Fruit fly (Drosophila melanogaster): ENCODE data around the gene Cdc6.

Gene Cdc6

DNA sequence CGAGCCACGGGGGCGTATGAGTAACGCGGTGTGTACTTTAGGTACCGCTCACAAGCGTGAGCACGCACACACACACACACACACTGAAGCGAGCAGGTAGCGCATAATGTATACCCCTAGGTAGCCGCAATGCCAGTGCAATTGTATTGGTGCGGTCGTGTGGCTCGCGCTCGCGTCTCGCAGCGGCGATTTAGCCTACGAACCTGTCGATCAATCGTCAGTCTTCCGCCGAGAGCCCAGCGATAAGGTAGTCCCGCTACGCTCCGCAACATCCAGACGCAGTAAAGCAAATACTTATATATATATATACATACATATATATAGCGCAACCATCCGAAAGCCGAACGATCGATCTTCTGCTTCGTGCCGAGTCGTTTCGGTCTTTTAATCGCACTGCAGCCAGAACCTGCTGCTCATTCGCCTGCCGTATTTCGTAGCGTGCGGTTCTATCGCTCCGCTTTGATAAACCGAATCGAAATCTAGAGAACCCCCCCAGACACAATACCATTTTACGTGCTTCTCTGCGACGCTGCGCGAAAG lies 41.7 kb upstream of the Cdc6 start, which contains the start of gene hry:
Gene hry (plus strand): TSS at position 215 of the 540 bp plus-strand sequence.
- TF ChIP-seq toe (GFP tag; optimal IDR thresholded peaks at IDR 0.05) (peak; percentile 67), cnc (optimal IDR thresholded peaks at IDR 0.05) (peak in 1 of 2 experiments; percentile 38), Clk (GFP tag; optimal IDR thresholded peaks at IDR 0.05) (peak; percentile 20), Mnt (GFP tag; optimal IDR thresholded peaks at IDR 0.05) (peak; percentile 64), kay (GFP tag; ENCODE audit: borderline replicate concordance) (peak; percentile 99), bab1 (GFP tag; optimal IDR thresholded peaks at IDR 0.05) (peak; percentile 94), tj (GFP tag; optimal IDR thresholded peaks at IDR 0.05) (peak; percentile 72), Crg-1 (GFP tag; optimal IDR thresholded peaks at IDR 0.05) (no peak), CG1620 (GFP tag; optimal IDR thresholded peaks at IDR 0.05) (peak; percentile 33), CG11617 (GFP tag; optimal IDR thresholded peaks at IDR 0.05) (peak; percentile 71), CG7045 (GFP tag; optimal IDR thresholded peaks at IDR 0.05) (peak; percentile 37), CG14711 (tag; optimal IDR thresholded peaks at IDR 0.05) (peak; percentile 58), cic (GFP tag; optimal IDR thresholded peaks at IDR 0.05) (peak; percentile 85), CG7101 (tag; optimal IDR thresholded peaks at IDR 0.05) (peak; percentile 67), pad (GFP tag; optimal IDR thresholded peaks at IDR 0.05) (peak; percentile 59), Hr96 (GFP tag; optimal IDR thresholded peaks at IDR 0.05) (peak; percentile 18), CG12768 (GFP tag; optimal IDR thresholded peaks at IDR 0.05) (peak; percentile 64), CG33017 (tag; optimal IDR thresholded peaks at IDR 0.05) (peak; percentile 59), ovo (GFP tag; optimal IDR thresholded peaks at IDR 0.05) (peak; percentile 9), CG5204 (GFP tag; optimal IDR thresholded peaks at IDR 0.05) (no peak)

DNA sequence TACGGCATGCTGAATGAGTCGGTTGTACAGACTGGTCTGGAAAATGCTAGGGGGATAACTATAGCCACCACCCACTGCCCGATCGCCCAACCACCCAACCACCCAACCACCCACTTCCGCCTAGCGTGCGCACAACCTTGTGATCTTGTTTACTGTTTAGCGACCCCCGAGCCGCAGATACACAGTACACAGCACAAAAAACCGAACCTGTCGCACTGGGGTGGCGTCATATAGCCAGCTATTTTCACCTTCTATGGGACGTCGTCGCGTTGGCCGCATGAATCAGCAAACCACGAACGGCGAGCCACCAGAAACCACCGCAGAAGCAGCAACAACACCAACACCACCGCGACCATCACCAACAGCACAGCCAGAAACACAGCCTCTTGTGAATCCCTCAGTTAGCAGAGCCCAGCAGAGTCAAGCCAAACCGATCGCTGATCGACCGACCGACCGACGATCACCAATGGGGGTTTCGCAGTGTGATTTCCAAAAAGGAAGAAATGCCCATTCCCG lies 41.2 kb upstream of the Cdc6 start:
- TF ChIP-seq tj (GFP tag; optimal IDR thresholded peaks at IDR 0.05): no peak
- TF ChIP-seq Hr96 (GFP tag; optimal IDR thresholded peaks at IDR 0.05): peak; percentile 31
- no peak for TF ChIP-seq CG14711 (tag; optimal IDR thresholded peaks at IDR 0.05)
- peak; percentile 63 for TF ChIP-seq CG12768 (GFP tag; optimal IDR thresholded peaks at IDR 0.05)
- no peak for TF ChIP-seq bab1 (GFP tag; optimal IDR thresholded peaks at IDR 0.05)

DNA sequence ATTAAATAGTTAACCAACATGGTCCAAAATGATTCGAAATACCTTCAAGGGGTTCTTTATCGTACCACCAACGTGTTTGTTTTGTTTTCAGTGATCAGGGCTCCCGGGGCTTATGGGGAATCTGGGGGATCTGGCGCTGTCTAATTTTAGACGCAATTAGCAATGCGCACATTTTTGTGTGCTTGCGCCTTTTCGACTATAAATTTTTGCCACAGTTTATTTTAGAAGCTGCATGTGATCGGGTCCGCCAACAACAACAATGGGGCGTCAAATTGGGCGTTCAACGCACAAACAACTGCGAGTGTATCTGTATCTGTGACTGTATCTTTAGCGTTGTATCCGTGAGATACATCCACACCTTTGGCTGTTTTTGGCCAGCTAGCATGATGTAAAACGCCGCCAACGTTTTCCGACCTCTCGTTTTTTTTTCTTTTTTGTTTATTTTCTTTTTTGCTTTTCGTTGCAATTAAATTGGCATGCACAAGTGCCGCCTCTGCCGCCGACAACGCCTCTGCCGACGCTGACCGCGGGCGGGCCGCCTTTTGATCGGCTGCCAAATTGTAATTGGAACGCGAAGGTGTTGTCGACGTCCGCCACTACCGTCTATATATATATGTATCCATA lies 39.6 kb upstream of the Cdc6 start:
- TF ChIP-seq Mnt (GFP tag; optimal IDR thresholded peaks at IDR 0.05) (peak; percentile 41), cnc (optimal IDR thresholded peaks at IDR 0.05) (no peak), Hr96 (GFP tag; optimal IDR thresholded peaks at IDR 0.05) (peak; percentile 22), cic (GFP tag; optimal IDR thresholded peaks at IDR 0.05) (no peak), CG11617 (GFP tag; optimal IDR thresholded peaks at IDR 0.05) (peak; percentile 17), CG5204 (GFP tag; optimal IDR thresholded peaks at IDR 0.05) (no peak), CG33017 (tag; optimal IDR thresholded peaks at IDR 0.05) (peak; percentile 21), pad (GFP tag; optimal IDR thresholded peaks at IDR 0.05) (no peak), toe (GFP tag; optimal IDR thresholded peaks at IDR 0.05) (peak; percentile 22), kay (GFP tag; ENCODE audit: borderline replicate concordance) (peak; percentile 24), tj (GFP tag; optimal IDR thresholded peaks at IDR 0.05) (peak; percentile 46), CG7045 (GFP tag; optimal IDR thresholded peaks at IDR 0.05) (no peak)

DNA sequence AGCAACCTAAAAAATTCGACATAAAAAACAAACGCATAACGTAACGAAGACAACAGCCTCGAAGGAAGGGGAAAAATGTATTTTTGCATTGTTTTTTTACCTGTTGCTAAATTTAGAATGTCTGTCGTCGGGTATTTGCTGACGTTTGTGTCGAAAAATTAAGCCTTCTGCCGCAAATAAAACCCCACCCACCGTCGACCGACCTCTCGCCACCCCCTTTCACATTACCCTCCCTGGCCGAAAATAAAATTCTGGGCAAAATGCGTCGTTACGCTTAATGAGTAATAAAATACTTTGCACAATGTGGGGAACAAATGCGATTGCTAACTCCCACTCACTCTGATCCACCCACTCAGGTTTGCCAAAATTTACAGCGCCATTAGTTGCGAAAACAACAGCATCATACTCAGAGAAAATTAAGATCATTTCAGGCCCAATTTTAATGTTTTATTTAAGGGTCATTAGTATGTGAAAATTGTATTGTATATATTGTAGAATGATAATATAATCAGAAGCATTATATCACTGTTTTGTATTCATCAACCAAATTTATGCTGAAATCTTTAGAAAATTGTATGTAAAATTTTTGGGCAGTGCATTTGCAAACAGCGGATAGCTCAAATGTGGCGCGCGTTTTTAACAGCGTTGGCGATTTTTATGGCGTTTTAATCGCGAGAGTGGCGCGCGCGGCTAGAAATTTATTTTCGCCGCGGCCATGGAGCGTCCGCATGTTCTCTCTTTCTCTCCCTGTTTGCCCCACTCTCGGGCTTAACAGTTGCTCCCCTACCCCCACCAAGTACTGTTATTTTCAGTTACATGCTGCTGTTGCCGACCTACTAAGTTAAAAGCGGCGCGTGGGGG lies 38.6 kb upstream of the Cdc6 start:
- peak; percentile 50 for TF ChIP-seq CG7101 (tag; optimal IDR thresholded peaks at IDR 0.05)
- peak; percentile 40 for TF ChIP-seq CG5204 (GFP tag; optimal IDR thresholded peaks at IDR 0.05)
- peak; percentile 74 for TF ChIP-seq pad (GFP tag; optimal IDR thresholded peaks at IDR 0.05)
- peak; percentile 32 for TF ChIP-seq CG14711 (tag; optimal IDR thresholded peaks at IDR 0.05)
- TF ChIP-seq Hr96 (GFP tag; optimal IDR thresholded peaks at IDR 0.05): peak; percentile 8
- TF ChIP-seq CG11617 (GFP tag; optimal IDR thresholded peaks at IDR 0.05): peak; percentile 51
- TF ChIP-seq tj (GFP tag; optimal IDR thresholded peaks at IDR 0.05): peak; percentile 43
- no peak for TF ChIP-seq CG1620 (GFP tag; optimal IDR thresholded peaks at IDR 0.05)
- peak; percentile 69 for TF ChIP-seq ovo (GFP tag; optimal IDR thresholded peaks at IDR 0.05)
- no peak for TF ChIP-seq CG12768 (GFP tag; optimal IDR thresholded peaks at IDR 0.05)
- TF ChIP-seq Mnt (GFP tag; optimal IDR thresholded peaks at IDR 0.05): no peak

DNA sequence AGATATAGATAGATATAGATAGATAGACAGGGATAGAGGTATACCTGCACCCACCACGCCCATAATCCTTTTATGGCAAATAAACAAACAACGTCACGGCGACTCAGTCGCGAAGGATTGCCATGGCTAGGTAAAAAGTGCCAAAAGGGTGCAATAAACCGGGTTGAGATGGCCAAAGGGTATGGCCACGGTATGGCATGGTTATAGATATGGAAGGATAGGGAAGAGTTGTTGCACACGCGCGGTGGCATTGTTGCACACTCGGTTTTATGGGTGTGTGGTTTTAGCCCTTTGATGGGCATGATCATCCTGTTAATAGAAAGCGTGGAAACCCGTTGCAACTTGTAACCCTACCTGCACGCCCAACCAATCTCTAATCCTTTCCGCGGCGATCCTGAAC lies 37.1 kb upstream of the Cdc6 start:
- TF ChIP-seq CG7101 (tag; optimal IDR thresholded peaks at IDR 0.05) (no peak), CG33017 (tag; optimal IDR thresholded peaks at IDR 0.05) (no peak), CG14711 (tag; optimal IDR thresholded peaks at IDR 0.05) (no peak), CG7045 (GFP tag; optimal IDR thresholded peaks at IDR 0.05) (no peak), tj (GFP tag; optimal IDR thresholded peaks at IDR 0.05) (no peak), Crg-1 (GFP tag; optimal IDR thresholded peaks at IDR 0.05) (no peak), ovo (GFP tag; optimal IDR thresholded peaks at IDR 0.05) (no peak)
